Worm (Caenorhabditis elegans): Measurements from ENCODE around the gene cyn-17.
A peak's percentile ranks its signal among the peaks of the same experiment; 100 is the strongest.

Gene cyn-17

DNA sequence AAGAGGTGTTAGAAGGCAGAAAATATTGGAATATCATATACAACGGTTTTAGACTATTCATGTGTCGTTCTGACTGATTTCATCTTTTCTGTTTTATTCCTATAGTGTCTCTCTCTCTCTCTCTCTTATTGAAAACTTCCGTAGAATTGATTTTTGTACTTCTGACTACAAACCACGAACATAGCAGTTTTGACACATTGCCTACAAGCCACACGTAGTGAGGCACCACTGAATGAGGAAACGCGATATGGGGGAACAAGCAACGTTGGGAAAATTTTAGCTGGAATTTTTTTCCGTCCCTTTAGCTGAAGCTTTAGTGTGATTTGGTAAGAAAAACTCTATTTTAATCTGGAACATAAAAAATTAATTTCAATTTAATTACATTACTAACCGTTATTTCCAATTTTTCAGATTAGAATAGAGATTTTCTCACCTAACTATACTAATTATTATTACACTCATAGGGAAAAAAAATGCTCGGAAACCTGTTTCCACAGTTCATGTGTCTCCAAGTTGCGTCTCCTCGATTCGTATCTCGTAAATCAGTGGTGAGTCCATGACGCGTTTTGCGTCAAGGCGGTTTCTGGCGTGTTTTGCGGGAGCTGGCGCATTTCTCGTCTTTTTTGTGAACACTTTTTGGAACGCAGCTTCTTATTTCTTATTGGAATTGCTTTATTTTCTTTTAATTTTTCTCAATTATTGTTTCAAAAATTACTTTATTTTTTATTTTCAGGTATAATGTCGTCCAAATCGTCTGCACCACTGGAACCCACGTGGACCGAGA lies 8.8 kb upstream of the cyn-17 start, which contains the start of the genes nhr-142 and F44E7.9 (continued):
- TF ChIP-seq ceh-16 (tag; optimal IDR thresholded peaks at IDR 0.05): no peak
- peak; percentile 35 for TF ChIP-seq jun-1 (tag; optimal IDR thresholded peaks at IDR 0.05)
- TF ChIP-seq lin-15B (tag; optimal IDR thresholded peaks at IDR 0.05): peak; percentile 91
- peak; percentile 63 for TF ChIP-seq nhr-25 (tag; optimal IDR thresholded peaks at IDR 0.05)
- TF ChIP-seq egl-27 (tag; optimal IDR thresholded peaks at IDR 0.05): peak; percentile 25
- TF ChIP-seq nhr-76 (tag; optimal IDR thresholded peaks at IDR 0.05): peak; percentile 24
- TF ChIP-seq elt-2 (tag; optimal IDR thresholded peaks at IDR 0.05): peak; percentile 72

DNA sequence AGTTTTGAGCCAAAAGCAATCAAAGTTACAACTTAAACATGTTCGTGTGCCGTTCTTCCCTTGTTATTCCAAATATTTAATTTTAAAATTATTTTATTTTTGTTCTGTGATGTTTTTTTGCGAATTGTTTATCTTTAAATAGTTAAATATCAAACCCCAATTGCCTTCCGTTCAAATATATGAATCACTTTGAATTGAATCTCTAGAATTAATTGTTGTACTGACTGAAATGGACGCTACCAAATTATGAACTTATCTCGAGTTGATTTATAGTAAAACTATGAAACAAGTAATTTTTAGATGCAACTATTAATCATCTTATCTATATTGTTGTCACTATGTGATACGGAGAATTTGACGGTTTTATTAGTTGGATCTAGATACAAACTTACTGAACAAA lies 7.4 kb upstream of the cyn-17 start, which contains the start of gene ZC250.2:
Gene ZC250.2 (plus strand): TSS at position 301 of the 400 bp plus-strand sequence.
- TF ChIP-seq egl-5 (tag; optimal IDR thresholded peaks at IDR 0.05) (no peak), elt-1 (tag; optimal IDR thresholded peaks at IDR 0.05) (no peak)

DNA sequence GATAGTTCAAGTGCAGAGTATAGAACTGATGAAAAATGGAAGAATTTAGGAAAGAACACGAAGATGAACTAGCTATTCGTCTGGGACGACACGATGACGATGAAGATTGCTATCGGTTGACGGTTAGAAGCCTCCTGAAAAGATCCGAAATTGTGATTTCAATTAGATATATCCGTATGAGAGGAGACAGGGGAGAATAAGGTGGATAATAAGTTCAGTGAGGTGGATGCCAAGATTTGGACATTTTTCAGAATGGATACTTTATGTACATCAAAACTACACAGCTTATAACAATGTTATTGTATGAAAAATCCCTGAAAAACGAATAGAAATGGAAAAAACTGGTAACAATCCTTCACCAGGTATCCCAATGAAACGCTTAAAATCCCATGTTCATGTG lies 1.3 kb upstream of the cyn-17 start, which contains the start of gene nstp-3:
Gene nstp-3 (minus strand): TSS at position 101 of the 400 bp plus-strand sequence.
- TF ChIP-seq pqm-1 (tag; optimal IDR thresholded peaks at IDR 0.05) (no peak), tbx-2 (tag; optimal IDR thresholded peaks at IDR 0.05) (no peak), nhr-237 (tag; optimal IDR thresholded peaks at IDR 0.05) (no peak), mml-1 (tag; optimal IDR thresholded peaks at IDR 0.05) (no peak), skn-1 (tag; optimal IDR thresholded peaks at IDR 0.05) (no peak), ceh-16 (tag; optimal IDR thresholded peaks at IDR 0.05) (no peak), lin-15B (tag; optimal IDR thresholded peaks at IDR 0.05) (no peak), nhr-23 (tag; optimal IDR thresholded peaks at IDR 0.05) (no peak), daf-12 (tag; optimal IDR thresholded peaks at IDR 0.05) (no peak), snpc-4 (tag; optimal IDR thresholded peaks at IDR 0.05) (no peak)

DNA sequence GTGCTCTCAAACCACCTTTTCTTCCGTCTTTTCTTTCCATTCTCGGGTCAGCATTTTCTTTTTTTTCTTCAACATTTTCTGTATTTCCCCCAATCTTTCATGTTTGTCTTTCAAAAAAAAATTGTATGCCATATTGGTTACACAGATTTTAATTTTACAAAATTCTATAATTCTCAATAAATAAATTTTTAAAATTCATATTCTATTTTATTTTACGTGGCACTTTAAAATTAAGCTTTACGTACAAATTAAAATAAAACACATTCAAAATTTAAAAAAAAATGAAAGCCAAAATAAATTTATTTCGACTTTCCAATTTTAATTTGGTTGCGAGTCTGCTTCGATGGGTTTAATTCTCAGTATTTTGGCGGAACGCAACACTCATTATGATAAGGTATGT lies 6.0 kb downstream of the cyn-17 start, which contains the start of gene ZC250.5:
Gene ZC250.5 (plus strand): TSS at position 301 of the 400 bp plus-strand sequence.
- TF ChIP-seq pqm-1 (tag; optimal IDR thresholded peaks at IDR 0.05) (no peak), elt-1 (tag; optimal IDR thresholded peaks at IDR 0.05) (no peak), skn-1 (tag; optimal IDR thresholded peaks at IDR 0.05) (no peak), ztf-4 (tag; optimal IDR thresholded peaks at IDR 0.05) (no peak), ceh-28 (tag; optimal IDR thresholded peaks at IDR 0.05) (no peak), nhr-23 (tag; optimal IDR thresholded peaks at IDR 0.05) (no peak), nhr-11 (tag; optimal IDR thresholded peaks at IDR 0.05) (no peak)

DNA sequence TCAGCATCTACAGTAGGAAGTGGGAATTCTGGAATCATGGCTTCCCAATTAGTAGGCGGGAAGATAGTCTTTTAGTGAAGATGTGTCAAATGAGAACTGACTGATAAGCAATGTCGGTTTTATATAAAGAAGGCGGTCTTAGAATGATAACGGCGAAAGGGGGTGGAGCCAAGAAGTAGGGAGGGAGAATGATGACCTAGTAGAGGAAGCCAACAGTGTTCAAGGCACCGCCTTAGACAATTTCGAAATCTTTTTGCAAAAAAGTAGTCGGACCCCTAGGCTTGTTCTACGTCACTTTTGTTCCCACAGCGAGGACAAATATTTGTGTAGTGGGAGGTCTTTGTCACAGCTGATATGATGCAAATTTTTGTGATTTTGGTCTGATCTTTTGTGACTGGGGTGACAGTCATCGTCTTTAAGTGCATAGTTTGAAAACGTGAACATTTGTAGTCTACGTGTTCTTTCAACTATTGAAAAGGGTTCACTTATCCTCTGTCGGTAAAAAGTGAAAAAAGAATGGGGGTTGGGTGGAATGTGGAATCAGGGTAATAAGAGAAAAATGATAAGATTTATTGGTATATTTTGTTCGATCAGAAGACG lies 13.7 kb downstream of the cyn-17 start, which contains the start of gene ZC250.4:
Gene ZC250.4 (minus strand): TSS at position 78 of the 600 bp plus-strand sequence.
- TF ChIP-seq snpc-4 (tag; optimal IDR thresholded peaks at IDR 0.05): no peak
- no peak for TF ChIP-seq pha-4 (tag; optimal IDR thresholded peaks at IDR 0.05)
- TF ChIP-seq elt-2 (tag; optimal IDR thresholded peaks at IDR 0.05): peak; percentile 82

DNA sequence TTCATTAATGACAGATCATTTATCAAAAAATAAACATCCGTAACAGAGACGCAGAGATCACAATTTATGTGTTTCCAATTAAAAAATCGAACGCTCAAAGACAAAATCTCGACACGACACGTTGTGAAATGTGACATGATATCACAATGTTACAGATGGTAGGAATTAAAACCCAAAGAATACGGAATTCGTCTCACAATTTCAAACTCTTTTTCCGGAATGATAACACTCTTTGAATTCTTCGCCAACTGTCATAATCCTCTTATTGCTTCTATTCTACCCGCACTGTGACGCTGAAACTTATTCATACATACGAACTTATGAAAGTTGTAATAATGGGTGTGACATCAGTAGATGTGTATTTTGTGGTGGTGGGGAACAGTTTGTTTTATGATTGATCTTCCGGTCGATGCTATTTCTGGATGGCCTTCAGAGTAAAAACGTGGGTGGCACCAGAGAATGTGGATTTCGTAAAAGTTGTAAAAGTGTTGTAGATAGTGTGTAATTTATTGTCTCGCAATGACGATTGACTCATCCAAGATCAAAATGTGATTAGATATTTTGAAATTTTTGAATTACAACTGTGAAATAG lies 17.1 kb downstream of the cyn-17 start:
- TF ChIP-seq elt-2 (tag; optimal IDR thresholded peaks at IDR 0.05) (peak; percentile 81), tbx-2 (tag; optimal IDR thresholded peaks at IDR 0.05) (no peak)

DNA sequence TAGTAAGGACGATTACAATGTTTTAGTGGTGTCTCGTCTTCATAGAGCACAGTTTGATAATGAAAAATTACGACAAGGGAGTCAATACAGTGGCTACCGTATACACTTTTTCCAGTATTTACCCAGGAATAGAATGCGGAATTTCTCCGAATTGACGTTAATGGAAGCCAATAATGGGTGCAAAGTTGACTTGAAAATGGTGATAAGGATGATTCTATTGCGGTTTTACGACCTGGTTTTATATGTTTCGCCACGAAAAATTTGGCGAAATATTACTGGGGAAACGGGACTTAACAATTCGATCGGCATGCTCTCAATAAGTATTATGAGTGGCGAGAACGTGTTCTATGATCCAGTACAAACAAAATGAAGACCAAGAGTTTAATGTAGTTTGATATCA lies 20.4 kb downstream of the cyn-17 start:
- TF ChIP-seq ztf-4 (tag; optimal IDR thresholded peaks at IDR 0.05): no peak
- peak; percentile 75 for TF ChIP-seq elt-2 (tag; optimal IDR thresholded peaks at IDR 0.05)
- TF ChIP-seq hmg-11 (tag; optimal IDR thresholded peaks at IDR 0.05): no peak
- no peak for TF ChIP-seq daf-12 (tag; optimal IDR thresholded peaks at IDR 0.05)
- TF ChIP-seq fkh-2 (tag; optimal IDR thresholded peaks at IDR 0.05): no peak
- TF ChIP-seq lin-15B (tag; optimal IDR thresholded peaks at IDR 0.05): no peak
- no peak for TF ChIP-seq ceh-9 (tag; optimal IDR thresholded peaks at IDR 0.05)
- TF ChIP-seq nhr-77 (tag; optimal IDR thresholded peaks at IDR 0.05): no peak
- TF ChIP-seq egl-27 (tag; optimal IDR thresholded peaks at IDR 0.05): no peak
- no peak for TF ChIP-seq tbx-2 (tag; optimal IDR thresholded peaks at IDR 0.05)
- TF ChIP-seq zag-1 (tag; optimal IDR thresholded peaks at IDR 0.05): no peak
- no peak for TF ChIP-seq lsy-12 (tag; optimal IDR thresholded peaks at IDR 0.05)
- TF ChIP-seq R02D3.7 (tag; optimal IDR thresholded peaks at IDR 0.05): no peak
- peak; percentile 58 for TF ChIP-seq pqm-1 (tag; optimal IDR thresholded peaks at IDR 0.05)
- TF ChIP-seq mdl-1 (tag; optimal IDR thresholded peaks at IDR 0.05): no peak
- no peak for TF ChIP-seq ceh-16 (tag; optimal IDR thresholded peaks at IDR 0.05)
